Fruit fly (Drosophila melanogaster): ENCODE results near the gene CG32276.
A peak's percentile ranks its signal among the peaks of the same experiment; 100 is the strongest.

CG32276 gene

dm6 chr3L:3150376-3150775 is 48.5 kb downstream of the CG32276 start:
- TF ChIP-seq CG32121 (GFP tag; IDR thresholded peaks at IDR 0.05) (no peak), fd96Ca (GFP tag; IDR thresholded peaks at IDR 0.05) (no peak), CG4496 (GFP tag; IDR thresholded peaks at IDR 0.05) (no peak), rn (GFP tag; IDR thresholded peaks at IDR 0.05) (0 out of 2 replicates have a peak, but pooled peaks have one; percentile 9)

DNA sequence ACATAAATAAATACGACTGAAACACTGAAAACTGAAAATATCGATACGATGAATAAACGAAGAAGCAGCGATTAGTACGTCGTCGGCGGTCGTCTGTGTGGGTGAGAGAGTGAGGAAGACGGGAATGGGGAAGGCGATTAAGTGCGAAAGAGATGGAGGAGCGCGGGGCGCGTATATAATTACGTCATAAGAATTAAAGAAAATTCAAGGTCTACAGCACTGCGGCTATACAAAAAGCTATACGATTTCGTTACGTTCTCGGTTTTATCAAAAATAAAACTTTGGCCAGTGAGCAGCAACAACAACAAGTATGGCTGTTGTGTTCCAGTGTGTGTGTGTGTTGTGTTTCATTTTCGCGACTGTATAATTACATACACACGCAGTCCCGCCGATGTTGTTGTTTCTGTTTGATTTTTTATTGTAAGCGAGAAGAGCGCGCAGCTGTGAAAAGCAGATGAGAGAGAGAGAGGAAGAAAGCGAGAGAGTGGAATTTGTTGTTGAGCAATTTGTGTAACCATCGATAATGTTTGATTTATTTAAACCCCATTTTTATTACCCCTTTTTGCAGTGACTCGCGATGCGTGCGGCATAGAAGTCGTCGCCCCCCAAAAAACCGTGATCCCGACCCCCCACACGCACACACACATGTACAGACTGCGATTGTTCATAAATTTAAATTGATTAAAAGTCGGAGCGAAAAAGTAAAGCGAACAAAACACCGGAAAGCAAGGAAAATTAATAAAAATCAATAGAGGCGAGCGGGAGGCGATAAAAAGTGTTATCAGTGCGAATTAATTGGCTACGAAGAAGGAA is 49.6 kb downstream of the CG32276 start:
- TF ChIP-seq CG14655 (GFP tag; optimal IDR thresholded peaks at IDR 0.05) (no peak), CG9948 (tag; optimal IDR thresholded peaks at IDR 0.05) (no peak), fd96Ca (GFP tag; IDR thresholded peaks at IDR 0.05) (no peak; the same call in 2 of the 3 replicates), Snoo (tag; optimal IDR thresholded peaks at IDR 0.05) (no peak), CG32121 (GFP tag; IDR thresholded peaks at IDR 0.05) (peak; percentile 43; the same call in 1 of the 2 replicates), EcR (GFP tag; optimal IDR thresholded peaks at IDR 0.05) (peak; percentile 49), CG13204 (GFP tag; optimal IDR thresholded peaks at IDR 0.05) (peak; percentile 68)

DNA sequence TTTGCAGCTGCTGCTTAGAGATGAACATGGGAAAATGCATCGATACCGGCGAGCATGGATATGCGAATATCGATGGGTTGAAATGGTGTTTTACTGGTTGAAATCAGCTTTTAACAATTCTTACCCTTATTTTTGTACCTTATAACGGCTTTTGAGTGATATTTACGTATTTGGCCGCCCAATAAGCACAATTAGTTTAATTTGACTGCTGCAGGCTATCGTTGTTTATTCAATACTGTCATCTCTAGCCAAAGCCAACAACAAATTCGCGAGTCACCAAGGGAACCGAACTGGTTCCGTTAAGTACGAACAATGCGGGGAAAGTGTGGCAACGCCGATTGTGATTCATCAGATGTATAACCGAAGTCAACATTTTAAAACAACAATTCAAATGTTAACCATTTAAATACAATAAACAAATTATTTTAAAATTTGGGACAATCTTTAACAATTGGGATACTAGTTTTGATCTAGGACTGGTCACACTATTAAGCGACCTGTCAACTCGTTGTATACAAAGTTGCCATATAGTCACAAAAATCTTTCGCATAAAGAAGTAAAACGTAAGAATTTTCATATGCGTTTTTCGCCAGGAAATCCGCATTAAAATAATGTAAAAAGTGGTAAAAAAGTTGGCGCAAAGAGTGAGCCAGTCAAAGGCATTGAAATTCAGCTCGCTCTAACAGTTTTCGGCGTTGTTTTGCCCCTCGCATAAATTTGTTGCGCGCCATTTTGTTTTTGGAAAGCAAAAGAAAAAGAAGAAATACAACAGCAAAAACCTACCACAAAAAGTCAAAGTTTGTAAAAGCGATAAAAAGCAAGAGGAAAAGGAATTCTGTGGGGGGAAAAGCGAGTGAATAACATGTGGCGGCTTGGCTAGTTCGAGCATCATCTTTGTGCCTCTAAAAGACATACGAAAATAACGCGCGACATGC is 50.5 kb downstream of the CG32276 start, which contains the start of the genes Usp5 and BtbVII:
Usp5 (minus strand) TSS at position 234 of the 935 bp plus-strand sequence.
BtbVII (plus strand) TSS at position 522 of the 935 bp plus-strand sequence.
- TF ChIP-seq CG13204 (GFP tag; optimal IDR thresholded peaks at IDR 0.05) (no peak), Pif1A (GFP tag; optimal IDR thresholded peaks at IDR 0.05) (no peak), gl (tag; optimal IDR thresholded peaks at IDR 0.05) (peak; percentile 56), CG15710 (tag; optimal IDR thresholded peaks at IDR 0.05) (peak; percentile 26), Ets98B (GFP tag; IDR thresholded peaks at IDR 0.05) (no peak), CG8159 (tag; optimal IDR thresholded peaks at IDR 0.05) (peak; percentile 48), fd96Ca (GFP tag; IDR thresholded peaks at IDR 0.05) (peak; percentile 69), CG9948 (tag; optimal IDR thresholded peaks at IDR 0.05) (peak; percentile 27), CG8301 (tag; optimal IDR thresholded peaks at IDR 0.05) (peak; percentile 44), CG4496 (GFP tag; IDR thresholded peaks at IDR 0.05) (peak; percentile 15; the same call in 1 of the 3 replicates), Snoo (tag; optimal IDR thresholded peaks at IDR 0.05) (peak; percentile 25), Pif1B (GFP tag; optimal IDR thresholded peaks at IDR 0.05) (peak; percentile 10), CG34367 (tag; optimal IDR thresholded peaks at IDR 0.05) (peak; percentile 24), CG14655 (GFP tag; optimal IDR thresholded peaks at IDR 0.05) (no peak), CG12605 (GFP tag; IDR thresholded peaks at IDR 0.05) (peak; percentile 22; the same call in 1 of the 2 replicates)

All from whole organism, pupa.